Fruit fly (Drosophila melanogaster): ENCODE measurements around the gene CG5880.
A peak's percentile ranks its signal among the peaks of the same experiment; 100 is the strongest.

Gene CG5880

dm6 chr3R:27153062-27153878, 36.7 kb downstream of the CG5880 start:
- TF ChIP-seq cic (GFP tag; optimal IDR thresholded peaks at IDR 0.05) (peak; percentile 59), Hr96 (GFP tag; optimal IDR thresholded peaks at IDR 0.05) (no peak), cnc (optimal IDR thresholded peaks at IDR 0.05) (no peak), CG5204 (GFP tag; optimal IDR thresholded peaks at IDR 0.05) (peak; percentile 41), ovo (GFP tag; optimal IDR thresholded peaks at IDR 0.05) (no peak), CG7045 (GFP tag; optimal IDR thresholded peaks at IDR 0.05) (peak; percentile 64), CG12768 (GFP tag; optimal IDR thresholded peaks at IDR 0.05) (peak; percentile 47), CG33017 (tag; optimal IDR thresholded peaks at IDR 0.05) (peak; percentile 47), toe (GFP tag; optimal IDR thresholded peaks at IDR 0.05) (no peak), CG7101 (tag; optimal IDR thresholded peaks at IDR 0.05) (peak; percentile 61), Clk (GFP tag; optimal IDR thresholded peaks at IDR 0.05) (no peak), kay (GFP tag; ENCODE audit: borderline replicate concordance) (peak; percentile 94), CG11617 (GFP tag; optimal IDR thresholded peaks at IDR 0.05) (peak; percentile 71), CG14711 (tag; optimal IDR thresholded peaks at IDR 0.05) (peak; percentile 34)

DNA sequence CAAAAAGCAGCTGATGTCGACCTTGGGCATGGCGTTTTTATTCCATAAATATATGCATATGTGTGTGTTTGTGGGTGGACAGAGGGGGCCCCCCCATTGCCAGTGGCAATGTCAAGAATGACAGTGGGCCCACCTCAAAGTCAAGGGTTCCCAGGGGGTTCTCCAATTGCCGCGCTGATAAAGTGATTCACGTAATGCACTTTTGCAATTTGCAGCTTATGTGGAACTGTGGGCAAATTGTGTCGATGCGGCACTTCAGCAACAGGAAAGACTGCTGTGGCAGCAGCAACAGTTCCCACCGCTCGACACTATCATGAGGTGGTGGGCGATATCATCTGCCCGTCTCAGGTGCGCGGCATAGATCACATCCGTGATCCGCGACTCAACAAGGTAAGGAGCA, 37.5 kb downstream of the CG5880 start:
- TF ChIP-seq cnc (optimal IDR thresholded peaks at IDR 0.05) (no peak), tj (GFP tag; optimal IDR thresholded peaks at IDR 0.05) (peak; percentile 99)

DNA sequence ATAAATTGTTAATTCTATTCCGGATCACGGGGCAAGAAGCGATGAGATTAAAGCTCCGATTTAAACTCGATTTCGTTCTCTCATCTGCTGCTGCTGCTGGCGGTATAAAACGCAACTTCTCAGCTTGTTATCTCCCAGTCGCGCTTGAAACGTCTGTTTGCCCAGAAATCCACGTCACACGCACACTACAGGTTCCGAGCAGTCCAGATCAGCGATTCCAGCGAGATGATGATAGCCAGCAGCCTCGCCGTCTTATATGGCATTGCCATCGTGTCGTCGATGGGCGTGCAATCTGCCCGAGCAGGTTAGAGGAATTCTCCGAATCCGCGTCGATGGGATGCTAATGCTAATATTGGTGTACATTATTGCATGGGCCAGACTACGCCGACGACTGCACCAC, 41.3 kb downstream of the CG5880 start, which contains the start of gene grass:
Gene grass (plus strand): TSS at position 135 of the 400 bp plus-strand sequence.
- TF ChIP-seq Clk (GFP tag; optimal IDR thresholded peaks at IDR 0.05): no peak
- no peak for TF ChIP-seq CG33017 (tag; optimal IDR thresholded peaks at IDR 0.05)
- TF ChIP-seq toe (GFP tag; optimal IDR thresholded peaks at IDR 0.05): no peak
- no peak for TF ChIP-seq CG12768 (GFP tag; optimal IDR thresholded peaks at IDR 0.05)

DNA sequence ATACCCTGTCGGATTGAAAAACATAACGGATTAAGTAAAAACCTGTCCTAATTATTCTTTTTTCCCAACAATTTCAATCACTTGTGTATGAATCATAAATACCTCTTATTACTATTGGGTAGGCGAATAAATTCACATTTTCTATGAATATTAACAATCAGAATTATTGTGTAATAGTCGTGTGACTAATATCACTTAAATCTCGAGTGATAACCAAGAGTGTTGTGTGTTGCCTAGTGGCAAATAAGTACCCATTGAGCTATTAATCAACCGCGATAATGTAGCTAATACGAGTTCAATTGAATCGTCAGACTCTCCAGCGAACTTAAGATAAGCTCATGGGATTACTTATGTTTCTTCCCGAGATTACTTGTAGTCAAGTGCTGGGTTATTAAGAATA, 43.3 kb downstream of the CG5880 start:
- TF ChIP-seq tj (GFP tag; optimal IDR thresholded peaks at IDR 0.05) (no peak), kay (GFP tag; ENCODE audit: borderline replicate concordance) (peak; percentile 25), Crg-1 (GFP tag; optimal IDR thresholded peaks at IDR 0.05) (no peak), bab1 (GFP tag; optimal IDR thresholded peaks at IDR 0.05) (no peak), Mnt (GFP tag; optimal IDR thresholded peaks at IDR 0.05) (no peak), CG1620 (GFP tag; optimal IDR thresholded peaks at IDR 0.05) (no peak)

dm6 chr3R:27160858-27161257, 44.3 kb downstream of the CG5880 start, which contains the start of gene CG5909:
Gene CG5909 (plus strand): TSS chr3R:27161158.
- TF ChIP-seq bab1 (GFP tag; optimal IDR thresholded peaks at IDR 0.05) (no peak), cic (GFP tag; optimal IDR thresholded peaks at IDR 0.05) (no peak), cnc (optimal IDR thresholded peaks at IDR 0.05) (no peak), CG33017 (tag; optimal IDR thresholded peaks at IDR 0.05) (no peak), CG5204 (GFP tag; optimal IDR thresholded peaks at IDR 0.05) (no peak), CG1620 (GFP tag; optimal IDR thresholded peaks at IDR 0.05) (no peak), CG12768 (GFP tag; optimal IDR thresholded peaks at IDR 0.05) (no peak), Clk (GFP tag; optimal IDR thresholded peaks at IDR 0.05) (no peak), CG7101 (tag; optimal IDR thresholded peaks at IDR 0.05) (no peak), toe (GFP tag; optimal IDR thresholded peaks at IDR 0.05) (no peak), ovo (GFP tag; optimal IDR thresholded peaks at IDR 0.05) (no peak), CG14711 (tag; optimal IDR thresholded peaks at IDR 0.05) (no peak), Hr96 (GFP tag; optimal IDR thresholded peaks at IDR 0.05) (no peak)

dm6 chr3R:27162824-27163223, 46.3 kb downstream of the CG5880 start, which contains the start of gene ppk31:
Gene ppk31 (plus strand): TSS chr3R:27163124.
- TF ChIP-seq CG14711 (tag; optimal IDR thresholded peaks at IDR 0.05): no peak
- TF ChIP-seq Hr96 (GFP tag; optimal IDR thresholded peaks at IDR 0.05): no peak
- TF ChIP-seq bab1 (GFP tag; optimal IDR thresholded peaks at IDR 0.05): no peak
- no peak for TF ChIP-seq cnc (optimal IDR thresholded peaks at IDR 0.05)
- TF ChIP-seq pad (GFP tag; optimal IDR thresholded peaks at IDR 0.05): no peak
- no peak for TF ChIP-seq CG7101 (tag; optimal IDR thresholded peaks at IDR 0.05)
- TF ChIP-seq CG33017 (tag; optimal IDR thresholded peaks at IDR 0.05): no peak
- TF ChIP-seq Crg-1 (GFP tag; optimal IDR thresholded peaks at IDR 0.05): no peak
- no peak for TF ChIP-seq kay (GFP tag; ENCODE audit: borderline replicate concordance)
- TF ChIP-seq CG7045 (GFP tag; optimal IDR thresholded peaks at IDR 0.05): no peak
- no peak for TF ChIP-seq ovo (GFP tag; optimal IDR thresholded peaks at IDR 0.05)
- TF ChIP-seq CG12768 (GFP tag; optimal IDR thresholded peaks at IDR 0.05): no peak
- TF ChIP-seq CG11617 (GFP tag; optimal IDR thresholded peaks at IDR 0.05): no peak
- no peak for TF ChIP-seq Mnt (GFP tag; optimal IDR thresholded peaks at IDR 0.05)
- no peak for TF ChIP-seq CG5204 (GFP tag; optimal IDR thresholded peaks at IDR 0.05)
- no peak for TF ChIP-seq cic (GFP tag; optimal IDR thresholded peaks at IDR 0.05)
- no peak for TF ChIP-seq Clk (GFP tag; optimal IDR thresholded peaks at IDR 0.05)
- TF ChIP-seq toe (GFP tag; optimal IDR thresholded peaks at IDR 0.05): no peak
- no peak for TF ChIP-seq tj (GFP tag; optimal IDR thresholded peaks at IDR 0.05)
- no peak for TF ChIP-seq CG1620 (GFP tag; optimal IDR thresholded peaks at IDR 0.05)

All from whole organism, adult.